Worm (Caenorhabditis elegans): Measurements from ENCODE around the gene act-4.

act-4 gene

DNA sequence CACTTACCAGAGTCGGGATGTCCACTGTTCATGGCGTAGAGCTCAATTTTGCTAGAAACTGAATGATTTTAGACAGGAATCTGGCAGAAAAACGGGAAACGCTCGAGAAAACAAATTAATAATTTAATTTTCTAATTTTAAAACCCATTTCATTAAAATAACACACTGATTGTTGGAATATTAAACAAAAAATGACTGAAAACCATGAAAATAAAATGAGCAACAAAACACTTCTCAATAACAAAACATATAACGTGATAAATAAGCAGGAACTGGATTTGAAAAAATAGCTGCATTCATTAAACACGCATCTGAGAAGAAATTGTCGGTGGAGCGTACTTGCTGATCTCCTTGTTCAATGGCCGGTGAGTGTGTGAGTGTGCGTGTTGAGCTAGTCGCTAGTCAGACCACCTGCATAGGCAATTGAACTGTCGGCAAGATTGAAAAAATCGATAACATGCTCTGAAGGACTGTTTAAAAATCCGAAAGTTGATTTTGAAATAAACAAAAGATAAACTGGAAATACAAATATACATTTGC, 37.2 kb downstream of the act-4 start, which contains the start of gene ZC8.6 (continued):
- TF ChIP-seq ztf-11 (tag; optimal IDR thresholded peaks at IDR 0.05) (no peak), irx-1 (tag; optimal IDR thresholded peaks at IDR 0.05) (no peak), nhr-76 (tag; optimal IDR thresholded peaks at IDR 0.05) (no peak), fkh-4 (tag; optimal IDR thresholded peaks at IDR 0.05; ENCODE audit: borderline replicate concordance) (no peak), nhr-28 (tag; optimal IDR thresholded peaks at IDR 0.05) (no peak), C34B4.2 (tag; optimal IDR thresholded peaks at IDR 0.05) (no peak), nhr-11 (tag; optimal IDR thresholded peaks at IDR 0.05) (no peak), Y116A8C.19 (tag; optimal IDR thresholded peaks at IDR 0.05; ENCODE audit: borderline replicate concordance) (no peak), lin-35 (GFP tag; optimal IDR thresholded peaks at IDR 0.05) (peak; percentile 18 to 56), ceh-88 (GFP tag; IDR thresholded peaks at IDR 0.05) (no peak), grh-1 (GFP tag; IDR thresholded peaks at IDR 0.05) (no peak), C16A3.4 (tag; optimal IDR thresholded peaks at IDR 0.05) (peak; percentile 69), egl-27 (tag; optimal IDR thresholded peaks at IDR 0.05) (no peak), unc-86 (tag; optimal IDR thresholded peaks at IDR 0.05) (no peak), lin-14 (GFP tag; optimal IDR thresholded peaks at IDR 0.05) (peak; percentile 67), snu-23 (GFP tag; optimal IDR thresholded peaks at IDR 0.05) (peak; percentile 57), jun-1 (tag; optimal IDR thresholded peaks at IDR 0.05) (no peak), ama-1 (optimal IDR thresholded peaks at IDR 0.05) (no peak), nhr-85 (tag) (no peak), pag-3 (tag; optimal IDR thresholded peaks at IDR 0.05; ENCODE audit: borderline replicate concordance, insufficient read depth) (no peak), rnt-1 (tag; optimal IDR thresholded peaks at IDR 0.05) (peak; percentile 7), sptf-1 (tag; optimal IDR thresholded peaks at IDR 0.05) (no peak), fkh-8 (tag; optimal IDR thresholded peaks at IDR 0.05) (peak; percentile 17), F16B12.6 (tag; optimal IDR thresholded peaks at IDR 0.05) (no peak), fkh-10 (GFP tag; optimal IDR thresholded peaks at IDR 0.05) (no peak), ces-1 (GFP tag; optimal IDR thresholded peaks at IDR 0.05) (no peak), efl-1 (optimal IDR thresholded peaks at IDR 0.05) (peak in 1 of 2 experiments; percentile 10), efl-1 (GFP tag; optimal IDR thresholded peaks at IDR 0.05 in 1 of 2) (peak; percentile 35 to 88), nhr-20 (tag; optimal IDR thresholded peaks at IDR 0.05) (peak; percentile 6), elt-2 (tag; optimal IDR thresholded peaks at IDR 0.05) (peak; percentile 4), fos-1 (tag; optimal IDR thresholded peaks at IDR 0.05) (no peak), ets-5 (GFP tag; IDR thresholded peaks at IDR 0.05) (no peak), ceh-82 (tag; optimal IDR thresholded peaks at IDR 0.05) (peak in 1 of 3 experiments; percentile 44), unc-62 (GFP tag; optimal IDR thresholded peaks at IDR 0.05) (no peak), sox-4 (tag; optimal IDR thresholded peaks at IDR 0.05) (no peak), dpl-1 (GFP tag; optimal IDR thresholded peaks at IDR 0.05) (peak in 1 of 3 experiments; percentile 52), lin-15B (tag; optimal IDR thresholded peaks at IDR 0.05) (peak; percentile 54), lsy-2 (tag; optimal IDR thresholded peaks at IDR 0.05) (no peak)

DNA sequence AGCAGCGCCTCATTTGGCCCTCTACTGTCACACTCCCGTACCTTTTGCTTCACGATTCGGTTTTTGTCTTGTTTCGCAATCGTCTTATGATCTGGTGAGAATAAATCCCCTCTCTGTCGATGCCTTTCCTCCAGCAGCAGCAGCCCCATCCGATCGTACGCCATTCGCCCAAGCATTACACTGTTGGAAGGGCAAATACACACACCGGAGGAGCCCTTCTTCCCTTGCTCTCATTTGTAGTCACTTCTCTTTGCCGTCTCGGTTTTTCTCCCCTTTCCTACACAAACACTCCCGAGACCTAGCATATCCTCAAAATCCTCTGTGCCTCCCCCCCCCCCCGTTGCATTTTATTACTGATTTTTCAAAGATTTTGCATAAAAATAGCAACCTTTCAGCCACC, 38.5 kb downstream of the act-4 start, which contains the start of gene set-30:
set-30 (plus strand) TSS at position 396 of the 400 bp plus-strand sequence.
- peak; percentile 1 for TF ChIP-seq zip-4 (GFP tag; optimal IDR thresholded peaks at IDR 0.05)
- no peak for TF ChIP-seq efl-3 (GFP tag; optimal IDR thresholded peaks at IDR 0.05)
- no peak for TF ChIP-seq sup-37 (GFP tag; optimal IDR thresholded peaks at IDR 0.05)
- no peak for TF ChIP-seq ceh-63 (GFP tag; optimal IDR thresholded peaks at IDR 0.05)
- no peak for TF ChIP-seq nhr-90 (tag; optimal IDR thresholded peaks at IDR 0.05; ENCODE audit: poor library complexity)
- TF ChIP-seq nhr-71 (tag; optimal IDR thresholded peaks at IDR 0.05) = no peak
- TF ChIP-seq lin-14 (GFP tag; optimal IDR thresholded peaks at IDR 0.05) = peak; percentile 25
- TF ChIP-seq nhr-19 (GFP tag; conservative IDR thresholded peaks at IDR 0.05) = peak; percentile 18; the same call in 1 of the 2 replicates
- TF ChIP-seq rnt-1 (tag; optimal IDR thresholded peaks at IDR 0.05) = peak; percentile 17
- no peak for TF ChIP-seq jun-1 (tag; optimal IDR thresholded peaks at IDR 0.05)
- no peak for TF ChIP-seq alr-1 (tag; optimal IDR thresholded peaks at IDR 0.05; ENCODE audit: borderline replicate concordance)
- TF ChIP-seq skn-1 (tag; optimal IDR thresholded peaks at IDR 0.05) = peak; percentile 29
- TF ChIP-seq xbp-1 (tag; optimal IDR thresholded peaks at IDR 0.05) = no peak

Data from whole organism, L1 larva.